Worm (Caenorhabditis elegans) whole organism, midembryonic: Measurements from ENCODE around the gene Y76A2B.4.

Source experiments
- cog-1 ChIP-seq: sonication (generic microtip); optimal IDR thresholded peaks from 2 replicates; lab custom pipeline; 2016; ENCODE audit warnings: missing genetic modification characterization, missing compliant biosample characterization
- flt-1 ChIP-seq: fragments of 200-800 bp; sonication (Bioruptor generic); IDR thresholded peaks from 2 replicates; pipeline ENCODE4 v1.3.6; 2022; ENCODE audit warnings: missing genetic modification characterization, missing compliant biosample characterization
- ref-1 ChIP-seq: fragments of 200-800 bp; sonication (Bioruptor generic); conservative IDR thresholded peaks from 2 replicates; pipeline ENCODE4 v1.3.6; 2022; ENCODE audit warnings: missing genetic modification reagents, missing genetic modification characterization, missing compliant biosample characterization
- ztf-29 ChIP-seq: fragments of 200-800 bp; sonication (Bioruptor generic); IDR thresholded peaks from 2 replicates; pipeline ENCODE4 v1.3.6; 2022; ENCODE audit warnings: missing genetic modification reagents, missing genetic modification characterization, missing compliant biosample characterization

ce11 chrIII:13561233-13561632, 14.7 kb upstream of the Y76A2B.4 start:
- TF ChIP-seq ref-1 (no peak), cog-1 (tag; lab: Kevin White, UChicago) (no peak), ztf-29 (GFP tag; lab: Robert Waterston, UW) (no peak), flt-1 (GFP tag; lab: Robert Waterston, UW) (no peak)
